Worm (Caenorhabditis elegans) whole organism, L2 larva: ENCODE results near the gene jkk-1.

ENCODE experiments used
- ama-1 ChIP-seq: fragments of 150-350 bp; optimal IDR thresholded peaks from 2 replicates; lab custom pipeline; 2018; ENCODE audit warnings: inconsistent platforms
- ceh-16 ChIP-seq: fragments of 150-350 bp; optimal IDR thresholded peaks from 2 replicates; lab custom pipeline; 2014; ENCODE audit warnings: missing biosample characterization, missing genetic modification characterization
- dmd-4 ChIP-seq: sonication (generic microtip); optimal IDR thresholded peaks from 2 replicates; lab custom pipeline; 2017; ENCODE audit warnings: missing biosample characterization, missing genetic modification characterization
- elt-1 ChIP-seq: fragments of 150-350 bp; optimal IDR thresholded peaks from 2 replicates; lab custom pipeline; 2014; ENCODE audit warnings: missing biosample characterization, missing genetic modification characterization
- mab-5 ChIP-seq: fragments of 150-350 bp; optimal IDR thresholded peaks from 2 replicates; lab custom pipeline; 2014; ENCODE audit warnings: missing biosample characterization, missing genetic modification characterization
- nhr-12 ChIP-seq: fragments of 150-350 bp; optimal IDR thresholded peaks from 2 replicates; lab custom pipeline; 2014; ENCODE audit warnings: missing biosample characterization, missing genetic modification characterization
- nhr-77 ChIP-seq: fragments of 150-350 bp; optimal IDR thresholded peaks from 2 replicates; lab custom pipeline; 2014; ENCODE audit warnings: missing biosample characterization, missing genetic modification characterization
- skn-1 ChIP-seq: sonication (generic microtip); optimal IDR thresholded peaks from 2 replicates; lab custom pipeline; 2017; ENCODE audit warnings: missing biosample characterization, missing genetic modification characterization

DNA sequence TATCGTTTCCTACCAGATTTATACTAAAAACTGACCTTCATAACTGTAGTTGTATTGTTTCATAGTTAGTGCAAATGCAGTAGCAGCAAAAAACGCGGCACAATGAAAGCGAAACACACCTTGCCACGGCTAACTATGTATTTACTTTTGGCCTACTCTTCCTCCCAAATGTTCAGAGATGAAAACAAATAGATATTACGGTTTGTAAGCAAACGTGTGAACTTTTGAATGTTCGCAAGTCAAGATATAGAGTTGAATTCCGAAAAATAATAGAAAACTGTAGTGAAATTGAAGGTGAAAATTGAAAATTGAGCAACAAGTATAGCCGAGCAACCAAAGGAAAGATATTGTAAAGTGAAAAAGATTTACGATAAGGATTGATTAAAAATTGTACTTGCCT lies 4.0 kb upstream of the jkk-1 start, which contains the start of gene chtl-1:
- TF ChIP-seq elt-1 (no peak), nhr-77 (no peak), ama-1 (lab: Kevin White, UChicago) (no peak), skn-1 (no peak), dmd-4 (tag; lab: Kevin White, UChicago) (no peak), mab-5 (tag; lab: Kevin White, UChicago) (no peak), ceh-16 (no peak), nhr-12 (tag; lab: Kevin White, UChicago) (no peak)
